Worm (Caenorhabditis elegans): ENCODE measurements around the gene C27D9.2.

DNA sequence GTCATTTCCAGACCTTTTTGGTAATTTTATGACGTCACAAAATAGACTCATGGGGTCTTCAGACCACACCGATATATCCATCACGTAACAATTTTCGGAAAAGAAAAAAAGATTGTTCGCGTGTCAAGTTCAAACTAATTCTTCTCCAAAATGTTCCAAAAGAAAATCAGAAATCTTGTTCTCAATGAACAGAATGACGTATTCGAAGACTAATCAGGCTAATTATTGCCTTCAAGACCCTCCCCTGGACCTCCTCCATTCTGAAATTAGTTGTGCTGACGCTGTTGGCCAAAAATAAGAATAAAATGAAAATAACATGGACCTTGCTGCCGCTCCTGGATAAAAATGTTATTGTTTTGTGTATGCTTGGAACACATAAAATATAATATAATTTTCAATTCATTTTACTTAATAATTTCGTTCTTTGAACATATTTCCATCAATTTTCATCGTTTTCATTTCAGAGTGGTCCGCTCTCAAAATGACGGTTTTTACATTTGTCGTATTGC, 33.2 kb upstream of the C27D9.2 start, which contains the start of gene F26G1.15:
- no peak for TF ChIP-seq scrt-1 (GFP tag; IDR thresholded peaks at IDR 0.05)
- no peak for TF ChIP-seq flt-1 (GFP tag; IDR thresholded peaks at IDR 0.05)
